Worm (Caenorhabditis elegans): ENCODE data around the gene sri-29.
"Not testable (repeated sequence)": the region's sequence is repeated elsewhere in the genome, so short reads cannot be mapped to it uniquely, and the experiment has no call there.

ce11 chrII:3031292-3031691, 12.8 kb upstream of the sri-29 start:
- not testable (repeated sequence) for TF ChIP-seq nhr-90 (tag; optimal IDR thresholded peaks at IDR 0.05); snpc-4 (GFP tag; optimal IDR thresholded peaks at IDR 0.05); die-1 (tag; optimal IDR thresholded peaks at IDR 0.05); nfya-1 (tag; optimal IDR thresholded peaks at IDR 0.05; ENCODE audit: borderline replicate concordance, insufficient read depth); ceh-79 (tag; optimal IDR thresholded peaks at IDR 0.05)
- TF ChIP-seq snpc-4 (tag; optimal IDR thresholded peaks at IDR 0.05) = peak in 2 of 4 experiments; percentile 39 to 66
